Fruit fly (Drosophila melanogaster) whole organism, embryonic: ENCODE data around the gene Prp18.
A peak's percentile ranks its signal among the peaks of the same experiment; 100 is the strongest.

Source experiments
- Bteb2 ChIP-seq: fragments of 200-800 bp; sonication (Bioruptor generic); optimal IDR thresholded peaks from 2 replicates; lab custom pipeline; 2016; ENCODE audit warnings: missing biosample characterization, missing genetic modification characterization
- CG10366 ChIP-seq: fragments of 200-800 bp; sonication (Bioruptor generic); IDR thresholded peaks from 2 replicates; pipeline ENCODE4 v1.3.6; 2022; ENCODE audit warnings: missing biosample characterization, missing genetic modification characterization
- CG10654 ChIP-seq: fragments of 200-800 bp; sonication (Bioruptor generic); optimal IDR thresholded peaks from 2 replicates; lab custom pipeline; 2016; ENCODE audit warnings: missing biosample characterization, missing genetic modification characterization
- CG10959 ChIP-seq: fragments of 200-800 bp; sonication (Bioruptor generic); IDR thresholded peaks from 2 replicates; pipeline ENCODE4 v1.3.6; 2022; ENCODE audit warnings: missing biosample characterization, missing genetic modification characterization
- CG11504 ChIP-seq: fragments of 200-800 bp; sonication (Bioruptor generic); optimal IDR thresholded peaks from 3 replicates; lab custom pipeline; 2019; ENCODE audit warnings: missing biosample characterization, mild to moderate bottlenecking, missing genetic modification characterization, moderate library complexity
- CG12942 ChIP-seq: fragments of 200-800 bp; sonication (Bioruptor generic); optimal IDR thresholded peaks from 3 replicates; lab custom pipeline; 2016; ENCODE audit warnings: missing biosample characterization, missing genetic modification characterization
- CG13624 ChIP-seq: fragments of 200-800 bp; sonication (Bioruptor generic); optimal IDR thresholded peaks from 2 replicates; lab custom pipeline; 2016; ENCODE audit warnings: missing biosample characterization, missing genetic modification characterization
- CG13775 ChIP-seq: fragments of 200-800 bp; sonication (Bioruptor generic); optimal IDR thresholded peaks from 3 replicates; lab custom pipeline; 2017; ENCODE audit warnings: missing biosample characterization, mild to moderate bottlenecking, missing genetic modification characterization
- CG16779 ChIP-seq: fragments of 200-800 bp; sonication (Bioruptor generic); IDR thresholded peaks from 2 replicates; pipeline ENCODE4 v1.3.6; 2022; ENCODE audit warnings: missing biosample characterization, missing genetic modification characterization
- CG16815 ChIP-seq: fragments of 200-800 bp; sonication (Bioruptor generic); optimal IDR thresholded peaks from 3 replicates; lab custom pipeline; 2017; ENCODE audit warnings: missing biosample characterization, mild to moderate bottlenecking, missing genetic modification characterization
- CG17612 ChIP-seq: fragments of 200-800 bp; sonication (Bioruptor generic); IDR thresholded peaks from 2 replicates; pipeline ENCODE4 v1.3.6; 2022; ENCODE audit warnings: missing biosample characterization, missing genetic modification characterization
- CG2129 ChIP-seq: fragments of 200-800 bp; sonication (Bioruptor generic); IDR thresholded peaks from 2 replicates; pipeline ENCODE4 v1.3.6; 2022; ENCODE audit warnings: missing biosample characterization, missing genetic modification characterization; ENCODE audit not compliant: partially characterized antibody
- CG34376 ChIP-seq: fragments of 200-800 bp; sonication (Bioruptor generic); optimal IDR thresholded peaks from 2 replicates; lab custom pipeline; 2018; ENCODE audit warnings: missing biosample characterization, mild to moderate bottlenecking, missing genetic modification characterization
- CG3726 ChIP-seq: fragments of 200-800 bp; sonication (Bioruptor generic); IDR thresholded peaks from 3 replicates; pipeline ENCODE4, ENCODE4 v1.3.6; 2022; ENCODE audit warnings: missing biosample characterization, missing genetic modification characterization
- CG42726 ChIP-seq: fragments of 200-800 bp; sonication (Bioruptor generic); IDR thresholded peaks from 2 replicates; pipeline ENCODE4 v1.3.6; 2022; ENCODE audit warnings: missing biosample characterization, missing genetic modification characterization; ENCODE audit not compliant: partially characterized antibody
- CG4328 ChIP-seq: fragments of 200-800 bp; sonication (Bioruptor generic); optimal IDR thresholded peaks from 3 replicates; lab custom pipeline; 2017; ENCODE audit warnings: missing biosample characterization, missing genetic modification reagents, missing genetic modification characterization
- CG5245 ChIP-seq: fragments of 200-800 bp; sonication (Bioruptor generic); optimal IDR thresholded peaks from 3 replicates; lab custom pipeline; 2016; ENCODE audit warnings: missing biosample characterization, missing genetic modification characterization
- CG6654 ChIP-seq: fragments of 200-800 bp; sonication (Bioruptor generic); optimal IDR thresholded peaks from 2 replicates; lab custom pipeline; 2017; ENCODE audit warnings: missing biosample characterization, mild to moderate bottlenecking, missing genetic modification characterization
- CG9609 ChIP-seq: fragments of 200-800 bp; sonication (Bioruptor generic); optimal IDR thresholded peaks from 3 replicates; lab custom pipeline; 2016; ENCODE audit warnings: missing biosample characterization, missing genetic modification characterization
- Chrac-16 ChIP-seq: fragments of 200-800 bp; sonication (Bioruptor generic); optimal IDR thresholded peaks from 3 replicates; lab custom pipeline; 2016; ENCODE audit warnings: missing biosample characterization, missing genetic modification characterization
- CoRest ChIP-seq: fragments of 200-800 bp; sonication (Bioruptor generic); optimal IDR thresholded peaks from 3 replicates; lab custom pipeline; 2018; ENCODE audit warnings: missing biosample characterization, mild to moderate bottlenecking, missing genetic modification characterization, moderate library complexity
- D ChIP-seq, 2 experiments: fragments of 200-800 bp in 1 of 2; fragments of >200 bp in 1 of 2; sonication (Bioruptor generic) in 1 of 2; optimal IDR thresholded peaks; 2 replicates in 1 of 2; 3 replicates in 1 of 2; lab custom pipeline; 2017; ENCODE audit warnings: mild to moderate bottlenecking in 1 of 2, missing biosample characterization in 1 of 2, missing genetic modification characterization in 1 of 2, missing genetic modification reagents in 1 of 2
- HHEX ChIP-seq: fragments of 200-800 bp; sonication (Bioruptor generic); optimal IDR thresholded peaks from 3 replicates; lab custom pipeline; 2017; ENCODE audit warnings: missing biosample characterization, mild to moderate bottlenecking, missing genetic modification characterization, missing genetic modification reagents
- Hmr ChIP-seq: fragments of 200-800 bp; sonication (Bioruptor generic); optimal IDR thresholded peaks from 3 replicates; lab custom pipeline; 2017; ENCODE audit warnings: mild to moderate bottlenecking, missing biosample characterization, missing genetic modification reagents, missing genetic modification characterization
- NC2α ChIP-seq: fragments of 200-800 bp; sonication (Bioruptor generic); optimal IDR thresholded peaks from 2 replicates; lab custom pipeline; 2016; ENCODE audit warnings: missing biosample characterization, missing genetic modification characterization
- Ptx1 ChIP-seq: fragments of 200-800 bp; sonication (Bioruptor generic); IDR thresholded peaks from 2 replicates; pipeline ENCODE4 v1.3.6; 2022; ENCODE audit warnings: missing biosample characterization, missing genetic modification characterization
- Sox100B ChIP-seq: fragments of 200-800 bp; sonication (Bioruptor generic); optimal IDR thresholded peaks from 3 replicates; lab custom pipeline; 2018; ENCODE audit warnings: missing biosample characterization, mild to moderate bottlenecking, missing genetic modification characterization
- amos ChIP-seq: fragments of 200-800 bp; sonication (Bioruptor generic); IDR thresholded peaks from 2 replicates; pipeline ENCODE4 v1.3.6; 2022; ENCODE audit warnings: missing biosample characterization, missing genetic modification characterization; ENCODE audit not compliant: partially characterized antibody
- ara ChIP-seq: fragments of 200-800 bp; sonication (Bioruptor generic); IDR thresholded peaks from 2 replicates; pipeline ENCODE4 v1.3.6; 2022; ENCODE audit warnings: missing biosample characterization, missing genetic modification characterization
- ato ChIP-seq: fragments of 200-800 bp; sonication (Bioruptor generic); IDR thresholded peaks from 2 replicates; pipeline ENCODE4 v1.3.6; 2022; ENCODE audit warnings: missing biosample characterization, missing genetic modification characterization; ENCODE audit not compliant: partially characterized antibody
- cad ChIP-seq: fragments of >200 bp; optimal IDR thresholded peaks from 2 replicates; lab custom pipeline; 2017; ENCODE audit warnings: missing biosample characterization, missing genetic modification characterization
- cas ChIP-seq: fragments of 200-800 bp; sonication (Bioruptor generic); IDR thresholded peaks from 2 replicates; pipeline ENCODE4 v1.3.6; 2022; ENCODE audit warnings: missing biosample characterization, missing genetic modification characterization
- crc ChIP-seq: fragments of 200-800 bp; sonication (Bioruptor generic); optimal IDR thresholded peaks from 2 replicates; lab custom pipeline; 2016; ENCODE audit warnings: missing biosample characterization, missing genetic modification characterization
- ems ChIP-seq: fragments of 200-800 bp; sonication (Bioruptor generic); optimal IDR thresholded peaks from 3 replicates; lab custom pipeline; 2016; ENCODE audit warnings: missing biosample characterization, missing genetic modification characterization
- h ChIP-seq: fragments of >200 bp; optimal IDR thresholded peaks from 2 replicates; lab custom pipeline; 2017
- hkb ChIP-seq, 2 experiments: fragments of 200-800 bp in 1 of 2; fragments of >200 bp in 1 of 2; sonication (Bioruptor generic) in 1 of 2; IDR thresholded peaks in 1 of 2; optimal IDR thresholded peaks in 1 of 2; 2 replicates each; pipeline versions ENCODE4 v1.3.6 to Lab custom; 2017 to 2022; ENCODE audit warnings: missing biosample characterization in 1 of 2, missing genetic modification characterization in 1 of 2
- kah ChIP-seq: fragments of 200-800 bp; sonication (Bioruptor generic); optimal IDR thresholded peaks from 2 replicates; lab custom pipeline; 2018; ENCODE audit warnings: missing biosample characterization, mild to moderate bottlenecking, missing genetic modification characterization
- lab ChIP-seq: fragments of 200-800 bp; sonication (Bioruptor generic); optimal IDR thresholded peaks from 3 replicates; lab custom pipeline; 2017; ENCODE audit warnings: missing biosample characterization, missing genetic modification characterization, mild to moderate bottlenecking, moderate library complexity, missing genetic modification reagents
- nerfin-2 ChIP-seq: fragments of 200-800 bp; sonication (Bioruptor generic); IDR thresholded peaks from 2 replicates; pipeline ENCODE4 v1.3.6; 2022; ENCODE audit warnings: missing biosample characterization, missing genetic modification characterization; ENCODE audit not compliant: partially characterized antibody
- pan ChIP-seq, 4 experiments: fragments of >200 bp in 3 of 4; fragments of 200-800 bp in 1 of 4; sonication (Bioruptor generic) in 1 of 4; optimal IDR thresholded peaks in 3 of 4; IDR thresholded peaks in 1 of 4; 2 replicates each; pipeline versions ENCODE4 v1.3.6 to Lab custom; 2017 to 2022; ENCODE audit warnings: missing biosample characterization in 2 of 4, missing genetic modification characterization in 2 of 4, mixed read lengths in 1 of 4
- pho ChIP-seq: fragments of 200-800 bp; sonication (Bioruptor generic); optimal IDR thresholded peaks from 2 replicates; lab custom pipeline; 2016; ENCODE audit warnings: missing biosample characterization, missing genetic modification characterization
- pros ChIP-seq: fragments of 200-800 bp; sonication (Bioruptor generic); optimal IDR thresholded peaks from 3 replicates; lab custom pipeline; 2019; ENCODE audit warnings: missing biosample characterization, mild to moderate bottlenecking, missing genetic modification characterization, moderate library complexity
- sc ChIP-seq, 3 experiments: fragments of >200 bp in 2 of 3; fragments of 200-800 bp in 1 of 3; sonication (Bioruptor generic) in 1 of 3; optimal IDR thresholded peaks; 2 replicates in 2 of 3; 3 replicates in 1 of 3; lab custom pipeline; 2017; ENCODE audit warnings: mild to moderate bottlenecking in 1 of 3, missing biosample characterization in 1 of 3, missing genetic modification characterization in 1 of 3, missing genetic modification reagents in 1 of 3
- scrt ChIP-seq: fragments of 200-800 bp; sonication (Bioruptor generic); optimal IDR thresholded peaks from 2 replicates; lab custom pipeline; 2018; ENCODE audit warnings: missing biosample characterization, mild to moderate bottlenecking, missing genetic modification characterization, moderate library complexity
- slp2 ChIP-seq: fragments of 200-800 bp; sonication (Bioruptor generic); optimal IDR thresholded peaks from 2 replicates; lab custom pipeline; 2016; ENCODE audit warnings: missing biosample characterization, missing genetic modification characterization
- sqz ChIP-seq: fragments of 200-800 bp; sonication (Bioruptor generic); optimal IDR thresholded peaks from 3 replicates; lab custom pipeline; 2018; ENCODE audit warnings: missing biosample characterization, mild to moderate bottlenecking, missing genetic modification characterization
- tx ChIP-seq: fragments of 200-800 bp; sonication (Bioruptor generic); optimal IDR thresholded peaks from 2 replicates; lab custom pipeline; 2016; ENCODE audit warnings: missing biosample characterization, missing genetic modification characterization
- vfl ChIP-seq: fragments of 200-800 bp; sonication (Bioruptor generic); optimal IDR thresholded peaks from 2 replicates; lab custom pipeline; 2016; ENCODE audit warnings: missing biosample characterization, missing genetic modification characterization
- zfh1 ChIP-seq: fragments of 200-800 bp; sonication (Bioruptor generic); IDR thresholded peaks from 3 replicates; pipeline ENCODE4 v1.3.6; 2022; ENCODE audit warnings: missing biosample characterization, missing genetic modification characterization

The Prp18 gene

dm6 chr3R:19011885-19012284, 19.2 kb downstream of the Prp18 start:
- no peak for TF ChIP-seq pan (optimal IDR thresholded peaks at IDR 0.05; lab: Kevin White, UChicago)
- TF ChIP-seq pan (GFP tag; optimal IDR thresholded peaks at IDR 0.05 in 1 of 2, IDR thresholded peaks at IDR 0.05 in 1 of 2) = no peak
- TF ChIP-seq cad = peak; percentile 67
- TF ChIP-seq h (lab: Kevin White, UChicago) = no peak
- no peak for TF ChIP-seq slp2
- no peak for TF ChIP-seq CG13624 (GFP tag; lab: Kevin White, UChicago)
- peak; percentile 0 for TF ChIP-seq sqz
- no peak for TF ChIP-seq CG16815
- peak; percentile 96 for TF ChIP-seq CG6654 (GFP tag; lab: Kevin White, UChicago)
- no peak for TF ChIP-seq ems (GFP tag; lab: Kevin White, UChicago)
- peak; percentile 9; the same call in 1 of the 2 replicates for TF ChIP-seq amos (GFP tag; lab: Robert Waterston, UW)
- TF ChIP-seq Sox100B (GFP tag; lab: Kevin White, UChicago) = no peak
- TF ChIP-seq CG11504 (tag; lab: Kevin White, UChicago) = peak; percentile 92
- no peak for TF ChIP-seq zfh1 (GFP tag; lab: Robert Waterston, UW)

DNA sequence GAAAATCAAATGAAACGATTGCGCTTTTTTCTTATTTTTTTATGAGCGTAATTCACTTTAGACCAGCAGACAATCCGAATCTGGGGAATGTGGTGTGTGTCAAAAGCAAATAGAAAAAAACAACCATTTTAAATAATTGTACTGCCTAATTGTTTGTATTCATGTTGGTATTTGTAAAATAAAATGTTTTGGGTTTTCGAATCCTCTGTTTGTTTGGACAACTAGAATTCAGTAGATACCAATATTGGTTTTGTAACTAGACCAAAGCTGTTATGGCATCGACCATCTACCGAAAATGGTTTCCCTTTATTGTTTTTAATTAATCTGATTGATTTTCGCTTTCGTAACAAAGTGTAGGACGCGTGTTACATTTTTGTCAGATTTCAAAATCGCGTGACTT, 20.1 kb downstream of the Prp18 start:
- no peak for TF ChIP-seq CG42726 (GFP tag; lab: Robert Waterston, UW)
- TF ChIP-seq crc (GFP tag; lab: Kevin White, UChicago) = no peak
- no peak for TF ChIP-seq kah (GFP tag; lab: Kevin White, UChicago)
- TF ChIP-seq HHEX = peak; percentile 32
- TF ChIP-seq ara (GFP tag; lab: Robert Waterston, UW) = 0 out of 2 replicates have a peak, but pooled peaks have one; percentile 38
- no peak for TF ChIP-seq CG4328 (GFP tag; lab: Kevin White, UChicago)
- TF ChIP-seq CG10366 = no peak
- TF ChIP-seq vfl (GFP tag; lab: Kevin White, UChicago) = no peak
- TF ChIP-seq CG3726 = no peak
- TF ChIP-seq tx = no peak
- no peak for TF ChIP-seq CG17612 (GFP tag; lab: Robert Waterston, UW)
- no peak for TF ChIP-seq Chrac-16 (GFP tag; lab: Kevin White, UChicago)
- no peak for TF ChIP-seq nerfin-2
- TF ChIP-seq CG9609 = no peak
- TF ChIP-seq Hmr (GFP tag; lab: Kevin White, UChicago) = no peak
- TF ChIP-seq CG16779 (GFP tag; lab: Robert Waterston, UW) = no peak
- no peak for TF ChIP-seq CG5245 (GFP tag; lab: Kevin White, UChicago)
- no peak for TF ChIP-seq pho (GFP tag; lab: Kevin White, UChicago)
- no peak for TF ChIP-seq hkb (optimal IDR thresholded peaks at IDR 0.05; lab: Kevin White, UChicago)
- no peak for TF ChIP-seq hkb (GFP tag; IDR thresholded peaks at IDR 0.05; lab: Robert Waterston, UW)
- no peak for TF ChIP-seq CG10654
- no peak for TF ChIP-seq Bteb2 (GFP tag; lab: Kevin White, UChicago)
- TF ChIP-seq sc (optimal IDR thresholded peaks at IDR 0.05; lab: Kevin White, UChicago) = no peak
- TF ChIP-seq sc (GFP tag; optimal IDR thresholded peaks at IDR 0.05; lab: Kevin White, UChicago) = no peak
- no peak for TF ChIP-seq NC2α (GFP tag; lab: Kevin White, UChicago)
- no peak for TF ChIP-seq ato
- no peak for TF ChIP-seq CG13775
- TF ChIP-seq cas (GFP tag; lab: Robert Waterston, UW) = no peak
- TF ChIP-seq cad = no peak
- TF ChIP-seq CG34376 (GFP tag; lab: Kevin White, UChicago) = no peak
- no peak for TF ChIP-seq pros (GFP tag; lab: Kevin White, UChicago)
- TF ChIP-seq CoRest (tag; lab: Kevin White, UChicago) = peak; percentile 39
- no peak for TF ChIP-seq D (optimal IDR thresholded peaks at IDR 0.05; lab: Kevin White, UChicago)
- no peak for TF ChIP-seq D (GFP tag; optimal IDR thresholded peaks at IDR 0.05; lab: Kevin White, UChicago)
- peak; percentile 42 for TF ChIP-seq lab
- TF ChIP-seq CG12942 (GFP tag; lab: Kevin White, UChicago) = no peak
- no peak for TF ChIP-seq Ptx1
- TF ChIP-seq scrt (GFP tag; lab: Kevin White, UChicago) = no peak
- TF ChIP-seq CG2129 (GFP tag; lab: Robert Waterston, UW) = no peak
- TF ChIP-seq CG10959 (GFP tag; lab: Robert Waterston, UW) = no peak
